Worm (Caenorhabditis elegans) whole organism, L2 larva: ENCODE data around the gene F56C3.10.

Experiments
- C34F6.9 ChIP-seq: fragments of 150-350 bp; optimal IDR thresholded peaks from 2 replicates; lab custom pipeline; 2014; ENCODE audit warnings: missing biosample characterization, missing genetic modification characterization
- ZK546.5 ChIP-seq: sonication (generic microtip); optimal IDR thresholded peaks from 2 replicates; lab custom pipeline; 2017; ENCODE audit warnings: missing biosample characterization, missing genetic modification characterization
- aly-2 ChIP-seq: fragments of 150-350 bp; optimal IDR thresholded peaks from 2 replicates; lab custom pipeline; 2014; ENCODE audit warnings: missing biosample characterization, missing genetic modification characterization
- ama-1 ChIP-seq: fragments of 150-350 bp; optimal IDR thresholded peaks from 2 replicates; lab custom pipeline; 2018; ENCODE audit warnings: inconsistent platforms
- blmp-1 ChIP-seq: sonication (generic microtip); optimal IDR thresholded peaks from 2 replicates; lab custom pipeline; 2017; ENCODE audit warnings: missing genetic modification characterization, mild to moderate bottlenecking, missing compliant biosample characterization, antibody characterized with exemption, moderate library complexity; ENCODE audit not compliant: insufficient read depth
- ceh-16 ChIP-seq: fragments of 150-350 bp; optimal IDR thresholded peaks from 2 replicates; lab custom pipeline; 2014; ENCODE audit warnings: missing biosample characterization, missing genetic modification characterization
- ceh-82 ChIP-seq: fragments of 150-350 bp; optimal IDR thresholded peaks from 2 replicates; lab custom pipeline; 2014; ENCODE audit warnings: missing biosample characterization, missing genetic modification characterization
- crh-2 ChIP-seq: sonication (generic microtip); optimal IDR thresholded peaks from 2 replicates; lab custom pipeline; 2017; ENCODE audit warnings: missing biosample characterization, missing genetic modification characterization
- egl-27 ChIP-seq: sonication (generic microtip); optimal IDR thresholded peaks from 3 replicates; lab custom pipeline; 2017; ENCODE audit warnings: missing biosample characterization, missing genetic modification reagents, missing genetic modification characterization
- elt-1 ChIP-seq: fragments of 150-350 bp; optimal IDR thresholded peaks from 2 replicates; lab custom pipeline; 2014; ENCODE audit warnings: missing biosample characterization, missing genetic modification characterization
- elt-3 ChIP-seq: sonication (generic microtip); optimal IDR thresholded peaks from 2 replicates; lab custom pipeline; 2017; ENCODE audit warnings: missing biosample characterization, missing genetic modification characterization
- fos-1 ChIP-seq: fragments of 150-350 bp; optimal IDR thresholded peaks from 2 replicates; lab custom pipeline; 2014; ENCODE audit warnings: missing biosample characterization, missing genetic modification characterization
- gmeb-1 ChIP-seq: fragments of 150-350 bp; optimal IDR thresholded peaks from 2 replicates; lab custom pipeline; 2014; ENCODE audit warnings: missing biosample characterization, missing genetic modification characterization
- lin-11 ChIP-seq: fragments of 150-350 bp; sonication (generic microtip); optimal IDR thresholded peaks from 2 replicates; lab custom pipeline; 2014; ENCODE audit warnings: missing biosample characterization, missing genetic modification characterization, inconsistent platforms, mixed read lengths
- lin-39 ChIP-seq: fragments of 150-350 bp; optimal IDR thresholded peaks from 2 replicates; lab custom pipeline; 2014; ENCODE audit warnings: missing biosample characterization, missing genetic modification reagents, missing genetic modification characterization
- lsy-2 ChIP-seq, 2 experiments: fragments of 150-350 bp in 1 of 2; sonication (generic microtip) in 1 of 2; optimal IDR thresholded peaks; 2 replicates each; lab custom pipeline; 2014 to 2017; ENCODE audit warnings: missing biosample characterization in 2 of 2, missing genetic modification characterization in 2 of 2
- nhr-10 ChIP-seq: sonication (generic microtip); optimal IDR thresholded peaks from 2 replicates; lab custom pipeline; 2017; ENCODE audit warnings: missing biosample characterization, missing genetic modification characterization
- nhr-11 ChIP-seq: fragments of 150-350 bp; optimal IDR thresholded peaks from 2 replicates; lab custom pipeline; 2014; ENCODE audit warnings: missing biosample characterization, missing genetic modification characterization
- nhr-12 ChIP-seq: fragments of 150-350 bp; optimal IDR thresholded peaks from 2 replicates; lab custom pipeline; 2014; ENCODE audit warnings: missing biosample characterization, missing genetic modification characterization
- nhr-129 ChIP-seq: fragments of 150-350 bp; optimal IDR thresholded peaks from 2 replicates; lab custom pipeline; 2014; ENCODE audit warnings: missing biosample characterization, missing genetic modification characterization
- nhr-21 ChIP-seq: fragments of 150-350 bp; optimal IDR thresholded peaks from 2 replicates; lab custom pipeline; 2014; ENCODE audit warnings: missing biosample characterization, missing genetic modification characterization
- nhr-6 ChIP-seq: fragments of 150-350 bp; optimal IDR thresholded peaks from 2 replicates; lab custom pipeline; 2014; ENCODE audit warnings: missing biosample characterization, missing genetic modification characterization
- peb-1 ChIP-seq: fragments of 150-350 bp; optimal IDR thresholded peaks from 2 replicates; lab custom pipeline; 2014; ENCODE audit warnings: missing biosample characterization, missing genetic modification characterization
- sem-4 ChIP-seq: fragments of 150-350 bp; optimal IDR thresholded peaks from 2 replicates; lab custom pipeline; 2014; ENCODE audit warnings: missing biosample characterization, missing genetic modification reagents, missing genetic modification characterization
- skn-1 ChIP-seq: sonication (generic microtip); optimal IDR thresholded peaks from 2 replicates; lab custom pipeline; 2017; ENCODE audit warnings: missing biosample characterization, missing genetic modification characterization
- sma-3 ChIP-seq: sonication (generic microtip); optimal IDR thresholded peaks from 2 replicates; lab custom pipeline; 2016; ENCODE audit warnings: missing genetic modification reagents, missing genetic modification characterization, missing compliant biosample characterization
- sma-9 ChIP-seq, 2 experiments: fragments of 150-350 bp in 1 of 2; sonication (generic microtip) in 1 of 2; optimal IDR thresholded peaks; 2 replicates each; lab custom pipeline; 2014 to 2016; ENCODE audit warnings: missing genetic modification characterization in 2 of 2, mild to moderate bottlenecking in 1 of 2, missing biosample characterization in 1 of 2, missing compliant biosample characterization in 1 of 2, missing genetic modification reagents in 1 of 2, moderate library complexity in 1 of 2
- snpc-4 ChIP-seq: fragments of 150-350 bp; optimal IDR thresholded peaks from 2 replicates; lab custom pipeline; 2014; ENCODE audit warnings: missing biosample characterization, missing genetic modification characterization
- unc-39 ChIP-seq: fragments of 150-350 bp; optimal IDR thresholded peaks from 2 replicates; lab custom pipeline; 2014; ENCODE audit warnings: missing biosample characterization, missing genetic modification characterization
- unc-62 ChIP-seq: fragments of 150-350 bp; optimal IDR thresholded peaks from 2 replicates; lab custom pipeline; 2014; ENCODE audit warnings: missing biosample characterization, missing genetic modification reagents, missing genetic modification characterization
- zag-1 ChIP-seq: fragments of 150-350 bp; optimal IDR thresholded peaks from 2 replicates; lab custom pipeline; 2014; ENCODE audit warnings: missing biosample characterization, missing genetic modification characterization
- ztf-1 ChIP-seq: fragments of 200-800 bp; sonication (Bioruptor generic); conservative IDR thresholded peaks from 2 replicates; pipeline ENCODE4 v1.3.6; 2022; ENCODE audit warnings: missing genetic modification characterization, missing compliant biosample characterization
- ztf-11 ChIP-seq: sonication (generic microtip); optimal IDR thresholded peaks from 2 replicates; lab custom pipeline; 2017; ENCODE audit warnings: missing biosample characterization, missing genetic modification characterization

F56C3.10 gene

ce11 chrX:1337834-1338233 lies 43.6 kb downstream of the F56C3.10 start:
- TF ChIP-seq ztf-1 (GFP tag; lab: Robert Waterston, UW): no peak
- TF ChIP-seq unc-62 (GFP tag; lab: Kevin White, UChicago): no peak
- TF ChIP-seq snpc-4: no peak
- TF ChIP-seq elt-3 (tag; lab: Kevin White, UChicago): no peak
- no peak for TF ChIP-seq egl-27 (tag; lab: Kevin White, UChicago)
- TF ChIP-seq sma-3: no peak
- no peak for TF ChIP-seq aly-2
- no peak for TF ChIP-seq skn-1
- TF ChIP-seq lsy-2 (tag; optimal IDR thresholded peaks at IDR 0.05; lab: Kevin White, UChicago): no peak
- TF ChIP-seq nhr-21 (tag; lab: Kevin White, UChicago): no peak
- no peak for TF ChIP-seq zag-1 (tag; lab: Kevin White, UChicago)
- no peak for TF ChIP-seq gmeb-1 (tag; lab: Kevin White, UChicago)
- TF ChIP-seq ZK546.5 (tag; lab: Kevin White, UChicago): no peak

ce11 chrX:1337009-1337408 lies 44.5 kb downstream of the F56C3.10 start, which contains the start of gene ttr-37:
TSS of gene ttr-37 (minus strand) at chrX:1337175.
- no peak for TF ChIP-seq ceh-82 (tag; lab: Kevin White, UChicago)
- TF ChIP-seq ama-1 (lab: Kevin White, UChicago): no peak
- peak; percentile 11 for TF ChIP-seq sma-3
- no peak for TF ChIP-seq unc-39
- no peak for TF ChIP-seq lin-11 (tag; lab: Kevin White, UChicago)
- no peak for TF ChIP-seq elt-1
- peak; percentile 81 for TF ChIP-seq crh-2 (tag; lab: Kevin White, UChicago)
- TF ChIP-seq ceh-16 (tag; lab: Kevin White, UChicago): no peak
- TF ChIP-seq egl-27 (tag; lab: Kevin White, UChicago): no peak
- TF ChIP-seq nhr-11 (tag; lab: Kevin White, UChicago): no peak
- TF ChIP-seq sem-4 (tag; lab: Kevin White, UChicago): no peak
- no peak for TF ChIP-seq snpc-4
- no peak for TF ChIP-seq ztf-1 (GFP tag; lab: Robert Waterston, UW)
- TF ChIP-seq sma-9 (GFP tag; optimal IDR thresholded peaks at IDR 0.05; lab: Kevin White, UChicago): peak; percentile 62
- no peak for TF ChIP-seq sma-9 (tag; optimal IDR thresholded peaks at IDR 0.05; lab: Kevin White, UChicago)
- TF ChIP-seq lsy-2 (tag; optimal IDR thresholded peaks at IDR 0.05; lab: Kevin White, UChicago): no peak
- no peak for TF ChIP-seq nhr-6 (tag; lab: Kevin White, UChicago)
- peak; percentile 53 for TF ChIP-seq fos-1 (tag; lab: Kevin White, UChicago)
- TF ChIP-seq peb-1 (tag; lab: Kevin White, UChicago): no peak
- TF ChIP-seq nhr-129 (tag; lab: Kevin White, UChicago): peak; percentile 19
- TF ChIP-seq C34F6.9 (tag; lab: Kevin White, UChicago): no peak
- TF ChIP-seq blmp-1 (tag; lab: Kevin White, UChicago): no peak
- TF ChIP-seq lin-39 (tag; lab: Kevin White, UChicago): no peak
- no peak for TF ChIP-seq nhr-12
- no peak for TF ChIP-seq nhr-10 (tag; lab: Kevin White, UChicago)
- TF ChIP-seq gmeb-1 (tag; lab: Kevin White, UChicago): peak; percentile 46
- TF ChIP-seq ztf-11 (tag; lab: Kevin White, UChicago): no peak
- no peak for TF ChIP-seq unc-62 (GFP tag; lab: Kevin White, UChicago)
- TF ChIP-seq zag-1 (tag; lab: Kevin White, UChicago): no peak
- TF ChIP-seq, all 48 proteins: peak for 6
